Fruit fly (Drosophila melanogaster) whole organism, embryonic: ENCODE data around the gene tral.
A peak's percentile ranks its signal among the peaks of the same experiment; 100 is the strongest.

Experiments
- Bdp1 ChIP-seq: fragments of 200-800 bp; sonication (Bioruptor generic); optimal IDR thresholded peaks from 3 replicates; lab custom pipeline; 2016; ENCODE audit warnings: missing biosample characterization, missing genetic modification characterization
- Blimp-1 ChIP-seq: fragments of 200-800 bp; sonication (Bioruptor generic); optimal IDR thresholded peaks from 3 replicates; lab custom pipeline; 2018; ENCODE audit warnings: missing biosample characterization, missing genetic modification characterization, mild to moderate bottlenecking, moderate library complexity, missing genetic modification reagents
- CG1024 ChIP-seq: fragments of 200-800 bp; sonication (Bioruptor generic); IDR thresholded peaks from 2 replicates; pipeline ENCODE4 v1.3.6; 2022; ENCODE audit warnings: missing biosample characterization, missing genetic modification characterization
- CG10321 ChIP-seq: fragments of 200-800 bp; sonication (Bioruptor generic); IDR thresholded peaks from 2 replicates; pipeline ENCODE4 v1.3.6; 2022; ENCODE audit warnings: missing biosample characterization, missing genetic modification characterization
- CG10959 ChIP-seq: fragments of 200-800 bp; sonication (Bioruptor generic); IDR thresholded peaks from 2 replicates; pipeline ENCODE4 v1.3.6; 2022; ENCODE audit warnings: missing biosample characterization, missing genetic modification characterization
- CG11093 ChIP-seq: fragments of 200-800 bp; sonication (Bioruptor generic); IDR thresholded peaks from 3 replicates; pipeline ENCODE4 v1.3.6; 2022; ENCODE audit warnings: missing biosample characterization, missing genetic modification characterization
- CG11398 ChIP-seq: fragments of 200-800 bp; sonication (Bioruptor generic); optimal IDR thresholded peaks from 2 replicates; lab custom pipeline; 2016; ENCODE audit warnings: missing biosample characterization, missing genetic modification characterization
- CG12942 ChIP-seq: fragments of 200-800 bp; sonication (Bioruptor generic); optimal IDR thresholded peaks from 3 replicates; lab custom pipeline; 2016; ENCODE audit warnings: missing biosample characterization, missing genetic modification characterization
- CG13287 ChIP-seq: fragments of 200-800 bp; sonication (Bioruptor generic); IDR thresholded peaks from 2 replicates; pipeline ENCODE4 v1.3.6; 2022; ENCODE audit warnings: missing biosample characterization, missing genetic modification characterization; ENCODE audit not compliant: partially characterized antibody
- CG14050 ChIP-seq: fragments of 200-800 bp; sonication (Bioruptor generic); IDR thresholded peaks from 3 replicates; pipeline ENCODE4 v1.3.6; 2022; ENCODE audit warnings: missing biosample characterization, missing genetic modification characterization
- CG15601 ChIP-seq: fragments of 200-800 bp; sonication (Bioruptor generic); optimal IDR thresholded peaks from 3 replicates; lab custom pipeline; 2019; ENCODE audit warnings: missing biosample characterization, mild to moderate bottlenecking, missing genetic modification characterization, moderate library complexity
- CG17186 ChIP-seq: fragments of 200-800 bp; sonication (Bioruptor generic); optimal IDR thresholded peaks from 3 replicates; lab custom pipeline; 2017; ENCODE audit warnings: missing biosample characterization, missing genetic modification reagents, missing genetic modification characterization
- CG17385 ChIP-seq: fragments of 200-800 bp; sonication (Bioruptor generic); optimal IDR thresholded peaks from 3 replicates; lab custom pipeline; 2018; ENCODE audit warnings: missing biosample characterization, mild to moderate bottlenecking, missing genetic modification characterization
- CG18619 ChIP-seq: fragments of 200-800 bp; sonication (Bioruptor generic); optimal IDR thresholded peaks from 3 replicates; lab custom pipeline; 2017; ENCODE audit warnings: missing biosample characterization, mild to moderate bottlenecking, missing genetic modification characterization
- CG2889 ChIP-seq: fragments of 200-800 bp; sonication (Bioruptor generic); IDR thresholded peaks from 3 replicates; pipeline ENCODE4 v1.3.6; 2022; ENCODE audit warnings: missing biosample characterization, missing genetic modification characterization
- CG34224 ChIP-seq: fragments of 200-800 bp; sonication (Bioruptor generic); IDR thresholded peaks from 3 replicates; pipeline ENCODE4 v1.3.6; 2022; ENCODE audit warnings: missing biosample characterization, missing genetic modification characterization; ENCODE audit not compliant: partially characterized antibody
- CG42726 ChIP-seq: fragments of 200-800 bp; sonication (Bioruptor generic); IDR thresholded peaks from 2 replicates; pipeline ENCODE4 v1.3.6; 2022; ENCODE audit warnings: missing biosample characterization, missing genetic modification characterization; ENCODE audit not compliant: partially characterized antibody
- CG43689 ChIP-seq: fragments of 200-800 bp; sonication (Bioruptor generic); IDR thresholded peaks from 2 replicates; pipeline ENCODE4 v1.3.6; 2022; ENCODE audit warnings: missing biosample characterization, missing genetic modification characterization
- CG6175 ChIP-seq: fragments of 200-800 bp; sonication (Bioruptor generic); IDR thresholded peaks from 3 replicates; pipeline ENCODE4 v1.3.6; 2022; ENCODE audit warnings: missing biosample characterization, missing genetic modification characterization
- CG8290 ChIP-seq, 3 experiments: fragments of 200-800 bp; sonication (Bioruptor generic); optimal IDR thresholded peaks; 2 replicates each; lab custom pipeline; 2016 to 2019; ENCODE audit warnings: missing biosample characterization in 3 of 3, missing genetic modification characterization in 3 of 3, mild to moderate bottlenecking in 2 of 3, moderate library complexity in 1 of 3
- CG8478 ChIP-seq: fragments of >200 bp; optimal IDR thresholded peaks from 2 replicates; lab custom pipeline; 2018
- CG8944 ChIP-seq: fragments of 200-800 bp; sonication (Bioruptor generic); optimal IDR thresholded peaks from 3 replicates; lab custom pipeline; 2016; ENCODE audit warnings: missing biosample characterization, missing genetic modification characterization
- Dll ChIP-seq: fragments of 200-800 bp; sonication (Bioruptor generic); IDR thresholded peaks from 4 replicates; pipeline ENCODE4 v1.3.6; 2022; ENCODE audit warnings: missing biosample characterization, missing genetic modification characterization; ENCODE audit not compliant: partially characterized antibody
- Fer2 ChIP-seq: fragments of 200-800 bp; sonication (Bioruptor generic); optimal IDR thresholded peaks from 2 replicates; lab custom pipeline; 2018; ENCODE audit warnings: missing biosample characterization, mild to moderate bottlenecking, missing genetic modification characterization, moderate library complexity
- H15 ChIP-seq: fragments of 200-800 bp; sonication (Bioruptor generic); IDR thresholded peaks from 3 replicates; pipeline ENCODE4 v1.3.6; 2022; ENCODE audit warnings: missing biosample characterization, missing genetic modification characterization
- Hr39 ChIP-seq: fragments of >200 bp; optimal IDR thresholded peaks from 2 replicates; lab custom pipeline; 2017
- Optix ChIP-seq: fragments of 200-800 bp; sonication (Bioruptor generic); IDR thresholded peaks from 3 replicates; pipeline ENCODE4 v1.3.6; 2022; ENCODE audit warnings: missing biosample characterization, missing genetic modification characterization
- Pdp1 ChIP-seq, 2 experiments: fragments of 200-800 bp; sonication (Bioruptor generic); optimal IDR thresholded peaks; 3 replicates each; lab custom pipeline; 2016; ENCODE audit warnings: missing biosample characterization in 2 of 2, missing genetic modification characterization in 2 of 2, mild to moderate bottlenecking in 1 of 2, moderate library complexity in 1 of 2
- Rfx ChIP-seq: fragments of 200-800 bp; sonication (Bioruptor generic); IDR thresholded peaks from 2 replicates; pipeline ENCODE4 v1.3.6; 2022; ENCODE audit warnings: missing biosample characterization, missing genetic modification characterization
- Sry-β ChIP-seq: fragments of 200-800 bp; sonication (Bioruptor generic); optimal IDR thresholded peaks from 2 replicates; lab custom pipeline; 2018; ENCODE audit warnings: missing biosample characterization, mild to moderate bottlenecking, missing genetic modification characterization, moderate library complexity
- ato ChIP-seq: fragments of 200-800 bp; sonication (Bioruptor generic); IDR thresholded peaks from 2 replicates; pipeline ENCODE4 v1.3.6; 2022; ENCODE audit warnings: missing biosample characterization, missing genetic modification characterization; ENCODE audit not compliant: partially characterized antibody
- az2 ChIP-seq: fragments of 200-800 bp; sonication (Bioruptor generic); optimal IDR thresholded peaks from 3 replicates; lab custom pipeline; 2016; ENCODE audit warnings: missing biosample characterization, missing genetic modification characterization
- chif ChIP-seq, 2 experiments: fragments of 200-800 bp; sonication (Bioruptor generic); optimal IDR thresholded peaks; 3 replicates each; lab custom pipeline; 2016; ENCODE audit warnings: missing biosample characterization in 2 of 2, missing genetic modification characterization in 2 of 2
- emc ChIP-seq: fragments of 200-800 bp; sonication (Bioruptor generic); optimal IDR thresholded peaks from 2 replicates; lab custom pipeline; 2016; ENCODE audit warnings: missing biosample characterization, missing genetic modification characterization
- en ChIP-seq: fragments of 200-800 bp; sonication (Bioruptor generic); optimal IDR thresholded peaks from 2 replicates; lab custom pipeline; 2016; ENCODE audit warnings: missing biosample characterization, missing genetic modification characterization
- eve ChIP-seq, 2 experiments: fragments of >200 bp; optimal IDR thresholded peaks; 2 replicates each; lab custom pipeline; 2017; ENCODE audit warnings: missing biosample characterization in 2 of 2, missing genetic modification characterization in 2 of 2
- fu2 ChIP-seq: fragments of 200-800 bp; sonication (Bioruptor generic); optimal IDR thresholded peaks from 2 replicates; lab custom pipeline; 2016; ENCODE audit warnings: missing biosample characterization, missing genetic modification characterization
- grn ChIP-seq: fragments of 200-800 bp; sonication (Bioruptor generic); optimal IDR thresholded peaks from 3 replicates; lab custom pipeline; 2017; ENCODE audit warnings: missing biosample characterization, missing genetic modification characterization
- gro ChIP-seq: fragments of 200-800 bp; sonication (Bioruptor generic); optimal IDR thresholded peaks from 2 replicates; lab custom pipeline; 2016; ENCODE audit warnings: missing biosample characterization, missing genetic modification characterization
- ken ChIP-seq: fragments of 200-800 bp; sonication (Bioruptor generic); IDR thresholded peaks from 3 replicates; pipeline ENCODE4 v1.3.6; 2022; ENCODE audit warnings: missing biosample characterization, missing genetic modification characterization
- lilli ChIP-seq: fragments of 200-800 bp; sonication (Bioruptor generic); optimal IDR thresholded peaks from 3 replicates; lab custom pipeline; 2016; ENCODE audit warnings: missing biosample characterization, missing genetic modification characterization
- mirr ChIP-seq: fragments of 200-800 bp; sonication (Bioruptor generic); optimal IDR thresholded peaks from 3 replicates; lab custom pipeline; 2018; ENCODE audit warnings: missing biosample characterization, mild to moderate bottlenecking, missing genetic modification characterization
- nom ChIP-seq: fragments of 200-800 bp; sonication (Bioruptor generic); optimal IDR thresholded peaks from 2 replicates; lab custom pipeline; 2017; ENCODE audit warnings: missing biosample characterization, missing genetic modification characterization, mild to moderate bottlenecking, moderate library complexity, missing genetic modification reagents
- onecut ChIP-seq: fragments of 200-800 bp; sonication (Bioruptor generic); IDR thresholded peaks from 2 replicates; pipeline ENCODE4 v1.3.6; 2022; ENCODE audit warnings: missing biosample characterization, missing genetic modification characterization
- sim ChIP-seq: fragments of 200-800 bp; sonication (Bioruptor generic); IDR thresholded peaks from 2 replicates; pipeline ENCODE4 v1.3.6; 2022; ENCODE audit warnings: missing biosample characterization, missing genetic modification characterization
- so ChIP-seq: fragments of 200-800 bp; sonication (Bioruptor generic); IDR thresholded peaks from 3 replicates; pipeline ENCODE4 v1.3.6; 2022; ENCODE audit warnings: missing biosample characterization, missing genetic modification characterization
- sr ChIP-seq: fragments of 200-800 bp; sonication (Bioruptor generic); IDR thresholded peaks from 3 replicates; pipeline ENCODE4 v1.3.6; 2022; ENCODE audit warnings: missing biosample characterization, missing genetic modification characterization
- trh ChIP-seq: fragments of 200-800 bp; sonication (Bioruptor generic); optimal IDR thresholded peaks from 2 replicates; lab custom pipeline; 2016; ENCODE audit warnings: missing biosample characterization, missing genetic modification characterization
- twi ChIP-seq: fragments of 200-800 bp; optimal IDR thresholded peaks from 2 replicates; lab custom pipeline; 2019; ENCODE audit warnings: missing biosample characterization, mild to moderate bottlenecking, missing genetic modification characterization, moderate library complexity
- yki ChIP-seq: fragments of >200 bp; optimal IDR thresholded peaks from 3 replicates; lab custom pipeline; 2018
- zen2 ChIP-seq: fragments of 200-800 bp; sonication (Bioruptor generic); IDR thresholded peaks from 3 replicates; pipeline ENCODE4 v1.3.6; 2022; ENCODE audit warnings: missing biosample characterization, missing genetic modification characterization; ENCODE audit not compliant: partially characterized antibody
- zfh1 ChIP-seq: fragments of 200-800 bp; sonication (Bioruptor generic); IDR thresholded peaks from 3 replicates; pipeline ENCODE4 v1.3.6; 2022; ENCODE audit warnings: missing biosample characterization, missing genetic modification characterization

Gene tral

DNA sequence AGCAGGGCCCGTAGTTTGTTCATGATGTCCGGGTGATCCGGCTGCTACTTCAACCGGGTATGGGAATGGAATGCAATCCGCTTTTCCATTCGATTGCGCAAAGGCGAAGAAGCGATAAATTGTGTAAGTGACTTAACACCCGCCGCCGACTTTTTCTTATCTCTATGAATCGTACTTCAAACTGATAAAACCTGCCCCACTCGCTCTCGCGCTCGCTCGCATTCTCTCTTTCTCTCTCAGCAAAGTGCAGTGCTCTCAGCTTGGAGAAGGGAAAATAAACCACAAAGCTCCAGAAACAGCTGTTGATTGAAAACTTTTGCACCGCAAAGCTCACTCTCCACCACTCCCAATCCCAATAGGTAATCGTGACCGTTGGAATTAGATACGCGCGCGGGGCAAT, 24.9 kb upstream of the tral start (continued):
- TF ChIP-seq lilli (GFP tag; lab: Kevin White, UChicago) (no peak), eve (GFP tag; optimal IDR thresholded peaks at IDR 0.05; lab: Kevin White, UChicago) (no peak), CG34224 (GFP tag; lab: Robert Waterston, UW) (peak; percentile 42; the same call in 1 of the 3 replicates), nom (GFP tag; lab: Kevin White, UChicago) (peak; percentile 43), CG13287 (0 out of 2 replicates have a peak, but pooled peaks have one; percentile 8), CG1024 (GFP tag; lab: Robert Waterston, UW) (no peak), CG14050 (no peak), CG10321 (no peak), CG17186 (no peak), CG8478 (no peak), CG8944 (GFP tag; lab: Kevin White, UChicago) (no peak), Dll (GFP tag; lab: Robert Waterston, UW) (0 out of 4 replicates have a peak, but pooled peaks have one; percentile 31), onecut (no peak), CG15601 (tag; lab: Kevin White, UChicago) (no peak), Fer2 (tag; lab: Kevin White, UChicago) (no peak), Rfx (GFP tag; lab: Robert Waterston, UW) (no peak; the same call in 1 of the 2 replicates), sr (GFP tag; lab: Robert Waterston, UW) (no peak), so (0 out of 3 replicates have a peak, but pooled peaks have one; percentile 24), Bdp1 (no peak), en (GFP tag; lab: Kevin White, UChicago) (no peak), CG11093 (GFP tag; lab: Robert Waterston, UW) (no peak), sim (0 out of 2 replicates have a peak, but pooled peaks have one; percentile 23), Pdp1 (GFP tag; optimal IDR thresholded peaks at IDR 0.05; lab: Kevin White, UChicago) (peak in 1 of 2 experiments; percentile 97), CG42726 (no peak), trh (GFP tag; lab: Kevin White, UChicago) (no peak), CG2889 (no peak), Optix (GFP tag; lab: Robert Waterston, UW) (no peak), CG6175 (GFP tag; lab: Robert Waterston, UW) (0 out of 3 replicates have a peak, but pooled peaks have one; percentile 17), mirr (GFP tag; lab: Kevin White, UChicago) (no peak), yki (lab: Kevin White, UChicago) (peak; percentile 59), az2 (no peak), CG17385 (GFP tag; lab: Kevin White, UChicago) (peak; percentile 2), zfh1 (no peak), chif (GFP tag; optimal IDR thresholded peaks at IDR 0.05; lab: Kevin White, UChicago) (no peak), ato (GFP tag; lab: Robert Waterston, UW) (0 out of 2 replicates have a peak, but pooled peaks have one; percentile 15), CG43689 (GFP tag; lab: Robert Waterston, UW) (no peak), grn (peak; percentile 78), H15 (GFP tag; lab: Robert Waterston, UW) (no peak), fu2 (GFP tag; lab: Kevin White, UChicago) (no peak), Sry-β (GFP tag; lab: Kevin White, UChicago) (no peak), gro (GFP tag; lab: Kevin White, UChicago) (no peak), emc (GFP tag; lab: Kevin White, UChicago) (no peak), CG10959 (GFP tag; lab: Robert Waterston, UW) (no peak), CG12942 (GFP tag; lab: Kevin White, UChicago) (no peak), Blimp-1 (GFP tag; lab: Kevin White, UChicago) (no peak), twi (tag; lab: Kevin White, UChicago) (no peak), Hr39 (lab: Kevin White, UChicago) (no peak), CG8290 (GFP tag; optimal IDR thresholded peaks at IDR 0.05; lab: Kevin White, UChicago) (no peak), CG8290 (tag; optimal IDR thresholded peaks at IDR 0.05; lab: Kevin White, UChicago) (no peak), zen2 (GFP tag; lab: Robert Waterston, UW) (peak; percentile 61; the same call in 2 of the 3 replicates), CG18619 (GFP tag; lab: Kevin White, UChicago) (no peak), ken (no peak), CG11398 (GFP tag; lab: Kevin White, UChicago) (no peak)
